Worm (Caenorhabditis elegans): ENCODE measurements around the gene pycr-4.

pycr-4 gene

DNA sequence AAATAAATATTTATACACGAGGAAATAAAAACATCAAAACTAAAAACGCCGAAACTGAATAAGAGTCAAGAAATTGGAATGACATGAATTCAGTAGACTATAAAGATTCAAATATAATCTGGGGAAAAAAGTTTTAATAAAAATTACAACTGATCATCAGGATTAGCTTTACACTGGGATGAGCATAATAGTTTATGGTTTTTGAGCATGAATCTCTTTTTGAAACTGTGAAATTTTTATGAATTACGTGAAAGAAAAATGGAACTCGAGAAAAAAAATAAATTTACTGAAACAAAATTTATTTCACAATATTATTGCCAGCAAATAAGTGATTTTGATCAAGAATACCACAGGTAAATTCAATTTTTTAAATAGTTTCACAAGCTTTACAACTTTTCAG lies 29.5 kb downstream of the pycr-4 start, which contains the start of gene B0496.2:
Gene B0496.2 (plus strand): TSS at position 301 of the 400 bp plus-strand sequence.
- TF ChIP-seq ama-1 (optimal IDR thresholded peaks at IDR 0.05) = no peak
- TF ChIP-seq ceh-36 (tag; optimal IDR thresholded peaks at IDR 0.05) = no peak
- no peak for TF ChIP-seq tbx-37 (GFP tag; conservative IDR thresholded peaks at IDR 0.05)
- TF ChIP-seq scrt-1 (GFP tag; IDR thresholded peaks at IDR 0.05) = no peak
- no peak for TF ChIP-seq sea-1 (GFP tag; conservative IDR thresholded peaks at IDR 0.05)
- no peak for TF ChIP-seq hmbx-1 (tag; optimal IDR thresholded peaks at IDR 0.05)
- no peak for TF ChIP-seq tra-4 (tag; optimal IDR thresholded peaks at IDR 0.05)
- no peak for TF ChIP-seq aly-1 (tag; optimal IDR thresholded peaks at IDR 0.05)
- no peak for TF ChIP-seq flt-1 (GFP tag; IDR thresholded peaks at IDR 0.05)
- no peak for TF ChIP-seq F13C5.2 (tag; optimal IDR thresholded peaks at IDR 0.05)
- no peak for TF ChIP-seq pes-1 (GFP tag; IDR thresholded peaks at IDR 0.05)
- no peak for TF ChIP-seq hnd-1 (tag; optimal IDR thresholded peaks at IDR 0.05)
- no peak for TF ChIP-seq tbx-11 (GFP tag; IDR thresholded peaks at IDR 0.05)
- no peak for TF ChIP-seq ets-7 (tag; optimal IDR thresholded peaks at IDR 0.05)
- TF ChIP-seq hmg-4 (GFP tag; optimal IDR thresholded peaks at IDR 0.05) = no peak

DNA sequence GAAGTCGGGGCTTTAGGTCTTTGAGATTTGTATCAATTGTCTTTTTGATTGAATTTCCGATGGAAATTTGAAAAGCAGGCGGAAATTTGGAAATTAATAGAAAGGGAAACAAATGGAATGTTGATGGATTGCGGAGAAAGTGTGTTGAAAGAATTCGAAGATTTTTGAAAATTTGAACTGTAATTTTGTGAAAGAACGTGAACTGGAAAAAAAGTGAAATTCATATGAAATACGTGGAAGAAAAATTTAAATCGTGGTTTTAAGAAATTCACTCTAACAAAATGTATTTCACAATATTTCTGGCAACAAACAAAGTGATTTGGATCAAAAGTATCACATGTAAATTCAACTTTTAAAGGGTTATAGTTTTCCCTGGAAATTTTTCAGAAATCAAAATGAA lies 31.1 kb downstream of the pycr-4 start, which contains the start of gene B0496.1:
Gene B0496.1 (plus strand): TSS at position 301 of the 400 bp plus-strand sequence.
- no peak for TF ChIP-seq ceh-13 (GFP tag; optimal IDR thresholded peaks at IDR 0.05)
- no peak for TF ChIP-seq hmbx-1 (tag; optimal IDR thresholded peaks at IDR 0.05)
- TF ChIP-seq scrt-1 (GFP tag; IDR thresholded peaks at IDR 0.05) = no peak
- no peak for TF ChIP-seq tbx-37 (GFP tag; conservative IDR thresholded peaks at IDR 0.05)
- no peak for TF ChIP-seq hnd-1 (tag; optimal IDR thresholded peaks at IDR 0.05)
- no peak for TF ChIP-seq tra-4 (tag; optimal IDR thresholded peaks at IDR 0.05)

DNA sequence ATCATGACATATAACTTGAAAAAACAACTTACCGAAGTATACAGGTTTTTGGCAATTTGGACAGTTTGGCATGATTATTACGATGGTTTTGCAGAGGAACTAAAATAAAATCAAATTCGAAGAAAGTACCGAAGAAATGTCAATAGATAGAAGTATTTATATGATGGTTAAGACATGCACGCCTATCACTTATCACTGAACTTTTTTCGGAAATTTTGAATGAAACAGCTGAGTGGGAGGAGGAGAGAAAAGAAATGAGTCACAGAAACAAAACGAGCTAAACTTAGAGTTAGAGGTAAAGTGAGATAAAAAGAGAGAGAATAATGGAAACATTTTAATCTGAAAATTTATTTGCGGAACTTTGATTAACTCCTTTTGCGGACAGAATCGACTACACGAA lies 31.9 kb downstream of the pycr-4 start, which contains the start of gene valv-1:
Gene valv-1 (minus strand): TSS at position 101 of the 400 bp plus-strand sequence.
- TF ChIP-seq hmg-4 (GFP tag; optimal IDR thresholded peaks at IDR 0.05) = no peak
- no peak for TF ChIP-seq hnd-1 (tag; optimal IDR thresholded peaks at IDR 0.05)
- TF ChIP-seq flt-1 (GFP tag; IDR thresholded peaks at IDR 0.05) = no peak
- TF ChIP-seq ceh-36 (tag; optimal IDR thresholded peaks at IDR 0.05) = no peak
- no peak for TF ChIP-seq ceh-13 (GFP tag; optimal IDR thresholded peaks at IDR 0.05)
- TF ChIP-seq tbx-37 (GFP tag; conservative IDR thresholded peaks at IDR 0.05) = no peak
- TF ChIP-seq tra-4 (tag; optimal IDR thresholded peaks at IDR 0.05) = no peak
- TF ChIP-seq scrt-1 (GFP tag; IDR thresholded peaks at IDR 0.05) = no peak
- TF ChIP-seq pes-1 (GFP tag; IDR thresholded peaks at IDR 0.05) = no peak
- no peak for TF ChIP-seq sea-1 (GFP tag; conservative IDR thresholded peaks at IDR 0.05)
- no peak for TF ChIP-seq F13C5.2 (tag; optimal IDR thresholded peaks at IDR 0.05)
- TF ChIP-seq aly-1 (tag; optimal IDR thresholded peaks at IDR 0.05) = no peak
- TF ChIP-seq ama-1 (optimal IDR thresholded peaks at IDR 0.05) = no peak
- TF ChIP-seq B0310.2 (tag; optimal IDR thresholded peaks at IDR 0.05) = no peak

DNA sequence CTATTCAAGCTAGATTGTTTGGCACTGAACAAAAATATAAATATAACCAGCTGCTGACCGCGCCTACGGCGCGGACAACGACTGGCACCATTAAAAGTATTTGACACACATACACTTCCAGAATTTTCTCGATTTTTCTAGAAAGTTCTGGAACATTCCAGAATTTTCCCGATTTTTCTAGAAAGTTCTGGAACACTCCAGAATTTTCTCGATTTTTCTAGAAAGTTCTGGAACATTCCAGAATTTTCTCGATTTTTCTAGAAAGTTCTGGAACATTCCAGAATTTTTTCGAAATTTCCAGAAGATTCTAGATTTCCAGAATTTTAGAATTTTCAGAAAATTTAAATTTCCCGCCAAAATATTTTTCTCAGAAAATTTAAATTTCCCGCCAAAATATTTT lies 36.1 kb downstream of the pycr-4 start:
- TF ChIP-seq pes-1 (GFP tag; IDR thresholded peaks at IDR 0.05) (peak; percentile 53), flt-1 (GFP tag; IDR thresholded peaks at IDR 0.05) (peak; percentile 33; the same call in 1 of the 2 replicates)

DNA sequence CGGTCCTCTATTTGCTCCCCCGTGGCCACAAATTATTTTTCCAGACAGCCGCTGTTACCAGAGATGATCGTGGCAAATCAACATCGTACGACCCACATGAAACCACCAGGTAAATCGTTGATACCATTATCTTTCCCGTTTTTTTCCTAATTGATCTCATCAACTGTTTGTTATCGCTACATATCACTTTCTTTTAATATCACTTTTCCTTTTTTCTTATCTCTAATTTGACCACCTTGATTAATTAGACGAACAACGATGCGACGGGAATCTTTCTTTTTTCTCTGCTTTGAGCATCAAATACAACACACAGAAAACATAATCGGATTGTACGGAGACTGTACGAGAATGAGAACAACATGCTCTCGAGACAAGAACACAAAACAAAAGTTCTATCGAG lies 36.9 kb downstream of the pycr-4 start:
- TF ChIP-seq hnd-1 (tag; optimal IDR thresholded peaks at IDR 0.05) = no peak

DNA sequence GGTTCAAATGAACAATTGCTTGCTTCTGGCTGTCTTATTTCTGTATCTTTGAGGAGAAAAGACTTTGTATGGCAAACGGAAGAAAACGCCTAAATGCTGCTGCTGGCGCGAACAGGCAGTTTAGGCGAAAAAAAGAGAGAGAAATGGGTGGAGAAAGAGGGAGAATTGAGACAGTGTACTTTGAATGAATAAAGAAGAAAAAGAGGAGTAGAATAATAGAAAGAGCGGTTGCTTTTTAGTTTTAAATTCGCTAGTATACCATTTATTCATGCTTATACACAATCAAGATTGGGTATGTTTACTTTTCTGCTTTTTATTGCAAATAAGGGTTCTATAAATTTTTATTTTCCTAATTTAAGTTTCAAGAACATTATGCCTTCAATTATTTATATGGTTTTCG lies 37.7 kb downstream of the pycr-4 start:
- TF ChIP-seq tra-4 (tag; optimal IDR thresholded peaks at IDR 0.05) (no peak), hmg-4 (GFP tag; optimal IDR thresholded peaks at IDR 0.05) (no peak), hnd-1 (tag; optimal IDR thresholded peaks at IDR 0.05) (no peak), ets-7 (tag; optimal IDR thresholded peaks at IDR 0.05) (no peak), ceh-36 (tag; optimal IDR thresholded peaks at IDR 0.05) (no peak), ama-1 (optimal IDR thresholded peaks at IDR 0.05) (no peak), aly-1 (tag; optimal IDR thresholded peaks at IDR 0.05) (no peak), scrt-1 (GFP tag; IDR thresholded peaks at IDR 0.05) (no peak), tbx-11 (GFP tag; IDR thresholded peaks at IDR 0.05) (no peak), ceh-13 (GFP tag; optimal IDR thresholded peaks at IDR 0.05) (no peak), tbx-37 (GFP tag; conservative IDR thresholded peaks at IDR 0.05) (no peak), flt-1 (GFP tag; IDR thresholded peaks at IDR 0.05) (no peak), sea-1 (GFP tag; conservative IDR thresholded peaks at IDR 0.05) (no peak), hmbx-1 (tag; optimal IDR thresholded peaks at IDR 0.05) (no peak), F13C5.2 (tag; optimal IDR thresholded peaks at IDR 0.05) (no peak), B0310.2 (tag; optimal IDR thresholded peaks at IDR 0.05) (no peak)

DNA sequence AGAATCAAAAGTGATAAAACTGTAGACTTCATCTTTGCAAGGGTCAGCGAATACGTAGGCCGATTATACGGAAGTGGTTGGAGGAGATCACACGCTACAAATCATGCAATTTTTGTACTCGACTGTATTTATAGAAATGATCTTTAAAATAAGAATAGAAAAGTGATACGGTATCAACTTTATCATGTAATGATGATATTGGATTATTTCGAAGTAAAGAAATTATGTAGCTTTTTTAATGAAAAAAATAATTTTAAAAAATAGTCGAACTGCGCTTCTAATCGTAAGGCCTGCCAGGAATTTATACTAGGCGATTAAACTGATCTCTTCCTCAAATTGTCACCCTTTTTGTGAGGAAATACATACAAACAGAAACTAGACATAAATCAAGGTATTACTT lies 43.2 kb downstream of the pycr-4 start, which contains the start of gene B0496.11:
Gene B0496.11 (minus strand): TSS at position 101 of the 400 bp plus-strand sequence.
- TF ChIP-seq flt-1 (GFP tag; IDR thresholded peaks at IDR 0.05) = no peak
- no peak for TF ChIP-seq tbx-11 (GFP tag; IDR thresholded peaks at IDR 0.05)
- TF ChIP-seq ceh-36 (tag; optimal IDR thresholded peaks at IDR 0.05) = no peak
- no peak for TF ChIP-seq tra-4 (tag; optimal IDR thresholded peaks at IDR 0.05)
- TF ChIP-seq scrt-1 (GFP tag; IDR thresholded peaks at IDR 0.05) = no peak
- TF ChIP-seq hmbx-1 (tag; optimal IDR thresholded peaks at IDR 0.05) = no peak
- no peak for TF ChIP-seq ama-1 (optimal IDR thresholded peaks at IDR 0.05)
- no peak for TF ChIP-seq tbx-37 (GFP tag; conservative IDR thresholded peaks at IDR 0.05)
- TF ChIP-seq aly-1 (tag; optimal IDR thresholded peaks at IDR 0.05) = no peak

DNA sequence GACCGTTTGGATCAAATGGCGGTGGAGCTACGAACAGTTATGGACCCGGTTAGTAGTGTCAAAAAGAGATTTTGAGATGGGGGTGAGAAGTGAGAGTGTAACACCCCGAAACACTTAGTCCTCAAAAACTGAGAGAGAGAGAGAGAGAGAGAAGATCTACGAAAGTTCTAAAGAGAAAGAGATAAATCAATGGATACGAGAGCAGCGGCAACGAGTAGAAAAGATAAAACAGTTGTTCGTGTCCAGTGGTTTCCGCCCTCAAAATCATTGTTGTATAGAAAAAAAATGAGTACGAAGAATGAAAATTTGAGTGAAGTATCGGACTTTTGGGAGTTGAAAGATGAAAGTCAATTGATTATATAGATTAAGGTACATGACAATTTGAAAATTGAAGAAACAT lies 48.1 kb downstream of the pycr-4 start:
- TF ChIP-seq B0310.2 (tag; optimal IDR thresholded peaks at IDR 0.05) = no peak
- no peak for TF ChIP-seq pes-1 (GFP tag; IDR thresholded peaks at IDR 0.05)
- no peak for TF ChIP-seq flt-1 (GFP tag; IDR thresholded peaks at IDR 0.05)
- TF ChIP-seq ceh-13 (GFP tag; optimal IDR thresholded peaks at IDR 0.05) = no peak
- TF ChIP-seq F13C5.2 (tag; optimal IDR thresholded peaks at IDR 0.05) = no peak
- TF ChIP-seq ceh-36 (tag; optimal IDR thresholded peaks at IDR 0.05) = no peak
- no peak for TF ChIP-seq tbx-11 (GFP tag; IDR thresholded peaks at IDR 0.05)
- no peak for TF ChIP-seq ets-7 (tag; optimal IDR thresholded peaks at IDR 0.05)
- no peak for TF ChIP-seq hmg-4 (GFP tag; optimal IDR thresholded peaks at IDR 0.05)
- no peak for TF ChIP-seq hmbx-1 (tag; optimal IDR thresholded peaks at IDR 0.05)
- no peak for TF ChIP-seq scrt-1 (GFP tag; IDR thresholded peaks at IDR 0.05)
- TF ChIP-seq hnd-1 (tag; optimal IDR thresholded peaks at IDR 0.05) = no peak
- no peak for TF ChIP-seq tbx-37 (GFP tag; conservative IDR thresholded peaks at IDR 0.05)
- TF ChIP-seq ama-1 (optimal IDR thresholded peaks at IDR 0.05) = no peak
- no peak for TF ChIP-seq aly-1 (tag; optimal IDR thresholded peaks at IDR 0.05)

Data from whole organism, early embryonic.